Worm (Caenorhabditis elegans): Measurements from ENCODE around the gene D2007.1.

The D2007.1 gene

DNA sequence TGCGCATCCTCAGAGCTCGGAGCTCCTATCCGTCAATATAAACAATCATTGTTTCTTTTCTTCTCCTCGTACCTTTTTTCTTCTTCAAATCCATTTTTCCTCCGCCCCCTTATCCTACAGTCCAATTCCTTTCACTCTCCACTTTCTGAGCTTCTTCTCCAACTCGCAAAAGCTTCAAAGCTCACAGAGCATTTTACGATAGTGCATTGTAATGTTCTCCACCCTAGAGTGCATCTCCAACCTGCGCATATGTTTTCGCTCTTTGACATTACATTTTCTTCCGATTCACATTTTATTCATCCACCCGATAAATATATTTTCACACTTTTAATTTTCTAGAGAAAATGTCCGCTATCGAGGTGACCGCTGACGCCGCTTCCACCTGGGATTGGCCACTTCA lies 17.5 kb upstream of the D2007.1 start, which contains the start of gene hsp-12.2:
hsp-12.2 (plus strand) TSS at position 301 of the 400 bp plus-strand sequence.
- no peak for TF ChIP-seq B0035.1 (tag; optimal IDR thresholded peaks at IDR 0.05)
- TF ChIP-seq madf-8 (GFP tag; conservative IDR thresholded peaks at IDR 0.05): no peak
- no peak for TF ChIP-seq F22D6.2 (tag; optimal IDR thresholded peaks at IDR 0.05)
- TF ChIP-seq zfh-2 (GFP tag; conservative IDR thresholded peaks at IDR 0.05): no peak

DNA sequence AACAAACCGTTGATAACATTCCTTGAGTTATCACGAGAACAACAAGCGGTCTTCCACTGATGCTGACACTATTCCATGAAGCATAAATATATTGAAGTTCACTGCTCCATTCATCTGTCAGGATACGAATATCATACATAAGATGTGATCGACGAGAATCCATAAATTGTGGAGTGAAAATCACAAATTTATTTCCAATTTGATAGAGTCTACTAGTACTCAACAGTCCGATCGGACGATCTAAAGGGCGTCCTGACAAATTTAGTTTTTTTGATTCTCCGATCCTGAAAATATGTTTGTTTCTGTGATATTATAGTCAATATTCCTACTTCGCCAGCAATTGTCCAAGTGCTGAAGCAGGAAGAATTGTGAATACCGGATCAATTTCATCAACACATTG lies 13.0 kb upstream of the D2007.1 start:
- no peak for TF ChIP-seq F49E8.2 (tag; optimal IDR thresholded peaks at IDR 0.05; ENCODE audit: insufficient read depth)
- TF ChIP-seq egrh-3 (GFP tag; IDR thresholded peaks at IDR 0.05): no peak
- no peak for TF ChIP-seq ceh-79 (tag; optimal IDR thresholded peaks at IDR 0.05)
- no peak for TF ChIP-seq snpc-1.1 (tag; optimal IDR thresholded peaks at IDR 0.05; ENCODE audit: insufficient read depth)
- no peak for TF ChIP-seq K12H6.12 (tag; optimal IDR thresholded peaks at IDR 0.05)

DNA sequence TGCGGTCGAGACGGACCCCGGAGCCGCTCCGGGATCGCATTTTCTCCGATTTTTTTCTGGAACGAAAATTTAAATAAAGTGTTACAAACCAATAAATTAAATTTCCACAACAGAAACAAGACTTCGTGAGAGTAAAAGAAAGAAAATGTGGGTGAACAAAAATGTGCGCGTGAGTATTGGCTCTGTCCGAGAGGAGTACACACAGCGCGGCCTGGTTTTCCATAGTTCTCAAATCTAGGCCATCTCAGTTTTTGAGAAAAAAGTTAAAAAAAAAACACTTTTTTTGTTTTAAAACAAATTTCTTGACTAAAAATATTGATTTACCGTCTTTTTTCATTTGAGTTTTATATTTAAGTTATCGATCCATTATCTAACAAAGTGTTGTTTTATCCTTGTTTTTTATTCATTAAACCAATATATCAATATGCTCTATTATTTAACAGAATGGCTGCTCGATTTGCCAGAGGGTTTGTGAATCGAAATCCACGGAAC lies 10.6 kb upstream of the D2007.1 start, which contains the start of the genes C14B9.8 and mrpl-18:
C14B9.8 (minus strand) TSS at position 56 of the 492 bp plus-strand sequence.
mrpl-18 (plus strand) TSS at position 442 of the 492 bp plus-strand sequence.
- TF ChIP-seq ama-1 (optimal IDR thresholded peaks at IDR 0.05): no peak
- TF ChIP-seq ama-1 (GFP tag; optimal IDR thresholded peaks at IDR 0.05): no peak
- no peak for TF ChIP-seq bed-1 (GFP tag; IDR thresholded peaks at IDR 0.05)
- TF ChIP-seq B0336.3 (GFP tag; IDR thresholded peaks at IDR 0.05): no peak
- TF ChIP-seq pbrm-1 (GFP tag; IDR thresholded peaks at IDR 0.05): no peak
- TF ChIP-seq ztf-25 (GFP tag; IDR thresholded peaks at IDR 0.05): no peak
- TF ChIP-seq hmg-20 (GFP tag; IDR thresholded peaks at IDR 0.05): no peak
- TF ChIP-seq lin-35 (GFP tag; optimal IDR thresholded peaks at IDR 0.05): no peak
- TF ChIP-seq tlf-1 (GFP tag; optimal IDR thresholded peaks at IDR 0.05): no peak
- TF ChIP-seq attf-3 (GFP tag; conservative IDR thresholded peaks at IDR 0.05): peak; percentile 49
- TF ChIP-seq lin-40 (tag; optimal IDR thresholded peaks at IDR 0.05): peak; percentile 27
- no peak for TF ChIP-seq F49E8.2 (tag; optimal IDR thresholded peaks at IDR 0.05; ENCODE audit: insufficient read depth)
- TF ChIP-seq F22D6.2 (tag; optimal IDR thresholded peaks at IDR 0.05): no peak
- peak; percentile 82 for TF ChIP-seq ZK185.1 (tag; optimal IDR thresholded peaks at IDR 0.05; ENCODE audit: poor library complexity, severe bottlenecking)
- TF ChIP-seq xnd-1 (tag; optimal IDR thresholded peaks at IDR 0.05): no peak
- TF ChIP-seq Y56A3A.18 (GFP tag; IDR thresholded peaks at IDR 0.05): no peak
- TF ChIP-seq efl-1 (GFP tag; optimal IDR thresholded peaks at IDR 0.05): no peak
- no peak for TF ChIP-seq nhr-90 (tag; optimal IDR thresholded peaks at IDR 0.05)
- TF ChIP-seq B0035.1 (tag; optimal IDR thresholded peaks at IDR 0.05): no peak
- TF ChIP-seq him-1 (tag; optimal IDR thresholded peaks at IDR 0.05): peak; percentile 29
- TF ChIP-seq lsy-27 (tag; optimal IDR thresholded peaks at IDR 0.05; ENCODE audit: borderline replicate concordance, insufficient read depth): no peak
- TF ChIP-seq K12H6.12 (tag; optimal IDR thresholded peaks at IDR 0.05): peak; percentile 35
- TF ChIP-seq snpc-3.4 (tag; optimal IDR thresholded peaks at IDR 0.05): no peak
- TF ChIP-seq sdz-38 (tag; optimal IDR thresholded peaks at IDR 0.05): no peak
- 0 out of 2 replicates have a peak, but pooled peaks have one; percentile 31 for TF ChIP-seq bed-2 (GFP tag; IDR thresholded peaks at IDR 0.05)
- TF ChIP-seq F52B5.7 (tag; optimal IDR thresholded peaks at IDR 0.05): no peak
- TF ChIP-seq die-1 (tag; optimal IDR thresholded peaks at IDR 0.05): no peak
- peak; percentile 73 for TF ChIP-seq unc-130 (GFP tag; optimal IDR thresholded peaks at IDR 0.05)
- TF ChIP-seq Y53F4B.3 (GFP tag; IDR thresholded peaks at IDR 0.05): no peak
- no peak for TF ChIP-seq chd-7 (tag; optimal IDR thresholded peaks at IDR 0.05)
- no peak for TF ChIP-seq mes-4 (tag; optimal IDR thresholded peaks at IDR 0.05)
- no peak for TF ChIP-seq ztf-26 (tag; optimal IDR thresholded peaks at IDR 0.05)
- 0 out of 2 replicates have a peak, but pooled peaks have one; percentile 14 for TF ChIP-seq madf-3 (GFP tag; IDR thresholded peaks at IDR 0.05)
- no peak for TF ChIP-seq nfyb-1 (GFP tag; IDR thresholded peaks at IDR 0.05)
- no peak for TF ChIP-seq gei-17 (GFP tag; optimal IDR thresholded peaks at IDR 0.05)
- no peak for TF ChIP-seq aptf-3 (GFP tag; IDR thresholded peaks at IDR 0.05)
- no peak; the same call in 1 of the 2 replicates for TF ChIP-seq let-526 (GFP tag; IDR thresholded peaks at IDR 0.05)
- no peak for TF ChIP-seq hlh-26 (GFP tag; conservative IDR thresholded peaks at IDR 0.05)
- no peak for TF ChIP-seq attf-5 (GFP tag; optimal IDR thresholded peaks at IDR 0.05)
